Fruit fly (Drosophila melanogaster) whole organism, embryonic: ENCODE measurements around the gene CG14085.

Experiments used
- Antp ChIP-seq: fragments of 200-800 bp; sonication (Bioruptor generic); optimal IDR thresholded peaks from 3 replicates; lab custom pipeline; 2016; ENCODE audit warnings: missing biosample characterization, missing genetic modification characterization
- CG1024 ChIP-seq: fragments of 200-800 bp; sonication (Bioruptor generic); IDR thresholded peaks from 2 replicates; pipeline ENCODE4 v1.3.6; 2022; ENCODE audit warnings: missing biosample characterization, missing genetic modification characterization
- CG10366 ChIP-seq: fragments of 200-800 bp; sonication (Bioruptor generic); IDR thresholded peaks from 2 replicates; pipeline ENCODE4 v1.3.6; 2022; ENCODE audit warnings: missing biosample characterization, missing genetic modification characterization
- CG10654 ChIP-seq: fragments of 200-800 bp; sonication (Bioruptor generic); optimal IDR thresholded peaks from 2 replicates; lab custom pipeline; 2016; ENCODE audit warnings: missing biosample characterization, missing genetic modification characterization
- CG11560 ChIP-seq: fragments of 200-800 bp; sonication (Bioruptor generic); IDR thresholded peaks from 3 replicates; pipeline ENCODE4 v1.3.6; 2022; ENCODE audit warnings: missing biosample characterization, missing genetic modification characterization
- CG16863 ChIP-seq: fragments of 200-800 bp; sonication (Bioruptor generic); optimal IDR thresholded peaks from 3 replicates; lab custom pipeline; 2016; ENCODE audit warnings: missing biosample characterization, missing genetic modification characterization
- CG17328 ChIP-seq: fragments of 200-800 bp; sonication (Bioruptor generic); IDR thresholded peaks from 2 replicates; pipeline ENCODE4 v1.3.6; 2022; ENCODE audit warnings: missing biosample characterization, missing genetic modification characterization
- CG30403 ChIP-seq: fragments of 200-800 bp; sonication (Bioruptor generic); optimal IDR thresholded peaks from 3 replicates; lab custom pipeline; 2016; ENCODE audit warnings: missing biosample characterization, missing genetic modification characterization
- CG3281 ChIP-seq: fragments of 200-800 bp; sonication (Bioruptor generic); optimal IDR thresholded peaks from 3 replicates; lab custom pipeline; 2017; ENCODE audit warnings: missing biosample characterization, mild to moderate bottlenecking, missing genetic modification characterization
- CG33213 ChIP-seq: fragments of 200-800 bp; sonication (Bioruptor generic); optimal IDR thresholded peaks from 3 replicates; lab custom pipeline; 2016; ENCODE audit warnings: missing biosample characterization, missing genetic modification characterization
- CG3407 ChIP-seq: fragments of 200-800 bp; sonication (Bioruptor generic); optimal IDR thresholded peaks from 2 replicates; lab custom pipeline; 2018; ENCODE audit warnings: missing biosample characterization, mild to moderate bottlenecking, missing genetic modification characterization
- CG4617 ChIP-seq: fragments of 200-800 bp; sonication (Bioruptor generic); optimal IDR thresholded peaks from 3 replicates; lab custom pipeline; 2016; ENCODE audit warnings: missing biosample characterization, missing genetic modification characterization, borderline replicate concordance
- CG4820 ChIP-seq: fragments of 200-800 bp; sonication (Bioruptor generic); optimal IDR thresholded peaks from 3 replicates; lab custom pipeline; 2016; ENCODE audit warnings: missing biosample characterization, missing genetic modification characterization
- CG5180 ChIP-seq: fragments of 200-800 bp; sonication (Bioruptor generic); optimal IDR thresholded peaks from 3 replicates; lab custom pipeline; 2017; ENCODE audit warnings: missing biosample characterization, missing genetic modification characterization, mild to moderate bottlenecking, moderate library complexity, missing genetic modification reagents
- CG5953 ChIP-seq: fragments of 200-800 bp; sonication (Bioruptor generic); IDR thresholded peaks from 2 replicates; pipeline ENCODE4 v1.3.6; 2022; ENCODE audit warnings: missing biosample characterization, missing genetic modification characterization
- CG6791 ChIP-seq: fragments of 200-800 bp; sonication (Bioruptor generic); IDR thresholded peaks from 3 replicates; pipeline ENCODE4 v1.3.6; 2022; ENCODE audit warnings: missing biosample characterization, missing genetic modification characterization; ENCODE audit not compliant: partially characterized antibody
- CG7271 ChIP-seq: fragments of 200-800 bp; sonication (Bioruptor generic); optimal IDR thresholded peaks from 2 replicates; lab custom pipeline; 2018; ENCODE audit warnings: missing biosample characterization, mild to moderate bottlenecking, missing genetic modification characterization, moderate library complexity
- CG7745 ChIP-seq: fragments of 200-800 bp; sonication (Bioruptor generic); optimal IDR thresholded peaks from 2 replicates; lab custom pipeline; 2018; ENCODE audit warnings: missing biosample characterization, mild to moderate bottlenecking, missing genetic modification characterization, moderate library complexity
- CG8944 ChIP-seq: fragments of 200-800 bp; sonication (Bioruptor generic); optimal IDR thresholded peaks from 3 replicates; lab custom pipeline; 2016; ENCODE audit warnings: missing biosample characterization, missing genetic modification characterization
- CG9797 ChIP-seq: fragments of 200-800 bp; sonication (Bioruptor generic); optimal IDR thresholded peaks from 3 replicates; lab custom pipeline; 2018; ENCODE audit warnings: missing biosample characterization, mild to moderate bottlenecking, missing genetic modification characterization
- Doc2 ChIP-seq: fragments of 200-800 bp; sonication (Bioruptor generic); IDR thresholded peaks from 2 replicates; pipeline ENCODE4 v1.3.6; 2022; ENCODE audit warnings: missing biosample characterization, missing genetic modification characterization
- H2.0 ChIP-seq: fragments of 200-800 bp; sonication (Bioruptor generic); IDR thresholded peaks from 2 replicates; pipeline ENCODE4 v1.3.6; 2022; ENCODE audit warnings: missing biosample characterization, missing genetic modification characterization
- HmgD ChIP-seq: fragments of 200-800 bp; sonication (Bioruptor generic); optimal IDR thresholded peaks from 3 replicates; lab custom pipeline; 2016; ENCODE audit warnings: missing biosample characterization, missing genetic modification characterization
- HmgZ ChIP-seq: fragments of 200-800 bp; sonication (Bioruptor generic); optimal IDR thresholded peaks from 2 replicates; lab custom pipeline; 2018; ENCODE audit warnings: missing biosample characterization, mild to moderate bottlenecking, missing genetic modification characterization
- Hr3 ChIP-seq: fragments of 200-800 bp; sonication (Bioruptor generic); optimal IDR thresholded peaks from 3 replicates; lab custom pipeline; 2016; ENCODE audit warnings: missing biosample characterization, missing genetic modification characterization
- Nf-YB ChIP-seq: fragments of 200-800 bp; sonication (Bioruptor generic); optimal IDR thresholded peaks from 3 replicates; lab custom pipeline; 2019; ENCODE audit warnings: missing biosample characterization, mild to moderate bottlenecking, missing genetic modification characterization, moderate library complexity
- Optix ChIP-seq: fragments of 200-800 bp; sonication (Bioruptor generic); IDR thresholded peaks from 3 replicates; pipeline ENCODE4 v1.3.6; 2022; ENCODE audit warnings: missing biosample characterization, missing genetic modification characterization
- Side ChIP-seq: fragments of 200-800 bp; sonication (Bioruptor generic); optimal IDR thresholded peaks from 2 replicates; lab custom pipeline; 2016; ENCODE audit warnings: missing biosample characterization, missing genetic modification characterization
- ac ChIP-seq: fragments of 200-800 bp; sonication (Bioruptor generic); optimal IDR thresholded peaks from 3 replicates; lab custom pipeline; 2017; ENCODE audit warnings: missing biosample characterization, mild to moderate bottlenecking, missing genetic modification characterization
- bab2 ChIP-seq: fragments of 200-800 bp; sonication (Bioruptor generic); optimal IDR thresholded peaks from 2 replicates; lab custom pipeline; 2016; ENCODE audit warnings: missing biosample characterization, missing genetic modification characterization
- bowl ChIP-seq: fragments of 200-800 bp; sonication (Bioruptor generic); IDR thresholded peaks from 2 replicates; pipeline ENCODE4 v1.3.6; 2022; ENCODE audit warnings: missing biosample characterization, missing genetic modification characterization
- br ChIP-seq: fragments of >200 bp; optimal IDR thresholded peaks from 2 replicates; lab custom pipeline; 2017
- chif ChIP-seq, 2 experiments: fragments of 200-800 bp; sonication (Bioruptor generic); optimal IDR thresholded peaks; 3 replicates each; lab custom pipeline; 2016; ENCODE audit warnings: missing biosample characterization in 2 of 2, missing genetic modification characterization in 2 of 2
- ci ChIP-seq: fragments of 200-800 bp; sonication (Bioruptor generic); IDR thresholded peaks from 3 replicates; pipeline ENCODE4 v1.3.6; 2022; ENCODE audit warnings: missing biosample characterization, missing genetic modification characterization
- fd102C ChIP-seq: fragments of 200-800 bp; sonication (Bioruptor generic); optimal IDR thresholded peaks from 2 replicates; lab custom pipeline; 2018; ENCODE audit warnings: missing biosample characterization, mild to moderate bottlenecking, missing genetic modification characterization, moderate library complexity
- gcm ChIP-seq: fragments of 200-800 bp; sonication (Bioruptor generic); optimal IDR thresholded peaks from 2 replicates; lab custom pipeline; 2019; ENCODE audit warnings: missing biosample characterization, mild to moderate bottlenecking, missing genetic modification characterization, moderate library complexity
- gsb ChIP-seq: fragments of 200-800 bp; sonication (Bioruptor generic); IDR thresholded peaks from 2 replicates; pipeline ENCODE4 v1.3.6; 2022; ENCODE audit warnings: missing biosample characterization, missing genetic modification characterization
- kay ChIP-seq: fragments of 200-800 bp; sonication (Bioruptor generic); optimal IDR thresholded peaks from 2 replicates; lab custom pipeline; 2016; ENCODE audit warnings: missing biosample characterization, missing genetic modification characterization
- lmd ChIP-seq: fragments of 200-800 bp; sonication (Bioruptor generic); IDR thresholded peaks from 2 replicates; pipeline ENCODE4 v1.3.6; 2022; ENCODE audit warnings: missing biosample characterization, missing genetic modification characterization
- lola ChIP-seq, 3 experiments: fragments of >200 bp in 2 of 3; fragments of 200-800 bp in 1 of 3; sonication (Bioruptor generic) in 1 of 3; optimal IDR thresholded peaks; 2 replicates each; lab custom pipeline; 2017 to 2019; ENCODE audit warnings: missing biosample characterization in 3 of 3, missing genetic modification characterization in 3 of 3, mild to moderate bottlenecking in 1 of 3, moderate library complexity in 1 of 3
- lov ChIP-seq, 2 experiments: fragments of 200-800 bp in 1 of 2; fragments of >200 bp in 1 of 2; sonication (Bioruptor generic) in 1 of 2; IDR thresholded peaks in 1 of 2; optimal IDR thresholded peaks in 1 of 2; 2 replicates in 1 of 2; 3 replicates in 1 of 2; pipeline versions ENCODE4 v1.3.6 to Lab custom; 2017 to 2022; ENCODE audit warnings: missing biosample characterization in 1 of 2, missing genetic modification characterization in 1 of 2
- maf-S ChIP-seq: fragments of 200-800 bp; sonication (Bioruptor generic); optimal IDR thresholded peaks from 2 replicates; lab custom pipeline; 2016; ENCODE audit warnings: missing biosample characterization, missing genetic modification characterization
- mirr ChIP-seq: fragments of 200-800 bp; sonication (Bioruptor generic); optimal IDR thresholded peaks from 3 replicates; lab custom pipeline; 2018; ENCODE audit warnings: missing biosample characterization, mild to moderate bottlenecking, missing genetic modification characterization
- nmo ChIP-seq: fragments of 200-800 bp; sonication (Bioruptor generic); optimal IDR thresholded peaks from 2 replicates; lab custom pipeline; 2018; ENCODE audit warnings: missing biosample characterization, mild to moderate bottlenecking, missing genetic modification characterization, moderate library complexity
- otp ChIP-seq: fragments of 200-800 bp; sonication (Bioruptor generic); IDR thresholded peaks from 3 replicates; pipeline ENCODE4, ENCODE4 v1.3.6; 2022; ENCODE audit warnings: missing biosample characterization, missing genetic modification characterization
- prd ChIP-seq, 3 experiments: fragments of >200 bp in 2 of 3; fragments of 200-800 bp in 1 of 3; sonication (Bioruptor generic) in 1 of 3; optimal IDR thresholded peaks in 2 of 3; IDR thresholded peaks in 1 of 3; 2 replicates in 2 of 3; 3 replicates in 1 of 3; pipeline versions ENCODE4 v1.3.6 to Lab custom; 2017 to 2022; ENCODE audit warnings: missing biosample characterization in 1 of 3, missing genetic modification characterization in 1 of 3
- salm ChIP-seq: fragments of 200-800 bp; sonication (Bioruptor generic); optimal IDR thresholded peaks from 2 replicates; lab custom pipeline; 2018; ENCODE audit warnings: missing biosample characterization, mild to moderate bottlenecking, missing genetic modification characterization
- sens-2 ChIP-seq: fragments of 200-800 bp; sonication (Bioruptor generic); IDR thresholded peaks from 2 replicates; pipeline ENCODE4 v1.3.6; 2022; ENCODE audit warnings: missing biosample characterization, missing genetic modification characterization
- trem ChIP-seq: fragments of 200-800 bp; optimal IDR thresholded peaks from 3 replicates; lab custom pipeline; 2019; ENCODE audit warnings: missing biosample characterization, mild to moderate bottlenecking, missing genetic modification characterization, moderate library complexity

The CG14085 gene

dm6 chr3L:19292440-19293175, 23.5 kb downstream of the CG14085 start, which contains the start of gene Gbs-76A (continued):
- TF ChIP-seq CG11560 (tag; lab: Robert Waterston, UW) (no peak), CG4617 (peak; percentile 4), Doc2 (GFP tag; lab: Robert Waterston, UW) (no peak), Nf-YB (GFP tag; lab: Kevin White, UChicago) (peak; percentile 75), kay (GFP tag; lab: Kevin White, UChicago) (peak; percentile 44), CG17328 (GFP tag; lab: Robert Waterston, UW) (peak; percentile 62), br (lab: Kevin White, UChicago) (no peak), Antp (GFP tag; lab: Kevin White, UChicago) (no peak), nmo (peak; percentile 88), ci (GFP tag; lab: Robert Waterston, UW) (peak; percentile 80), prd (optimal IDR thresholded peaks at IDR 0.05; lab: Kevin White, UChicago) (no peak), prd (GFP tag; IDR thresholded peaks at IDR 0.05; lab: Robert Waterston, UW) (peak; percentile 65), chif (GFP tag; optimal IDR thresholded peaks at IDR 0.05; lab: Kevin White, UChicago) (no peak), Side (GFP tag; lab: Kevin White, UChicago) (no peak), gsb (GFP tag; lab: Robert Waterston, UW) (peak; percentile 62), fd102C (GFP tag; lab: Kevin White, UChicago) (no peak), CG7271 (peak; percentile 14), CG30403 (GFP tag; lab: Kevin White, UChicago) (peak; percentile 51), mirr (GFP tag; lab: Kevin White, UChicago) (no peak), H2.0 (GFP tag; lab: Robert Waterston, UW) (peak; percentile 63), HmgZ (peak; percentile 47), lola (GFP tag; optimal IDR thresholded peaks at IDR 0.05; lab: Kevin White, UChicago) (peak in 1 of 3 experiments; percentile 64), ac (GFP tag; lab: Kevin White, UChicago) (no peak), CG5180 (peak; percentile 67), CG10366 (GFP tag; lab: Robert Waterston, UW) (peak; percentile 72), lmd (GFP tag; lab: Robert Waterston, UW) (peak; percentile 87), CG4820 (GFP tag; lab: Kevin White, UChicago) (peak; percentile 36), CG16863 (no peak), CG7745 (tag; lab: Kevin White, UChicago) (no peak), HmgD (GFP tag; lab: Kevin White, UChicago) (no peak), CG6791 (GFP tag; lab: Robert Waterston, UW) (no peak), Optix (GFP tag; lab: Robert Waterston, UW) (no peak), CG5953 (GFP tag; lab: Robert Waterston, UW) (peak; percentile 33; the same call in 1 of the 2 replicates), bab2 (GFP tag; lab: Kevin White, UChicago) (no peak), CG1024 (GFP tag; lab: Robert Waterston, UW) (no peak), trem (peak; percentile 75), lov (optimal IDR thresholded peaks at IDR 0.05; lab: Kevin White, UChicago) (no peak), lov (GFP tag; IDR thresholded peaks at IDR 0.05; lab: Robert Waterston, UW) (0 out of 3 replicates have a peak, but pooled peaks have one; percentile 27), CG9797 (GFP tag; lab: Kevin White, UChicago) (no peak), CG10654 (peak; percentile 1), Hr3 (peak; percentile 75), bowl (GFP tag; lab: Robert Waterston, UW) (no peak), CG8944 (GFP tag; lab: Kevin White, UChicago) (no peak), salm (tag; lab: Kevin White, UChicago) (peak; percentile 81), gcm (GFP tag; lab: Kevin White, UChicago) (peak; percentile 91), CG3407 (GFP tag; lab: Kevin White, UChicago) (peak; percentile 56), CG3281 (GFP tag; lab: Kevin White, UChicago) (peak; percentile 85), maf-S (GFP tag; lab: Kevin White, UChicago) (no peak), sens-2 (GFP tag; lab: Robert Waterston, UW) (no peak), otp (GFP tag; lab: Robert Waterston, UW) (0 out of 3 replicates have a peak, but pooled peaks have one; percentile 47), CG33213 (GFP tag; lab: Kevin White, UChicago) (no peak)
